Worm (Caenorhabditis elegans) whole organism, L1 larva: ENCODE data around the gene ceh-16.
A peak's percentile ranks its signal among the peaks of the same experiment; 100 is the strongest.

Experiments
- C04F5.9 ChIP-seq: sonication (generic microtip); optimal IDR thresholded peaks from 2 replicates; lab custom pipeline; 2016; ENCODE audit warnings: missing genetic modification characterization, missing compliant biosample characterization
- mdl-1 ChIP-seq, 2 experiments: fragments of 150-350 bp; optimal IDR thresholded peaks; 2 replicates each; lab custom pipeline; 2014 to 2017; ENCODE audit warnings: missing biosample characterization in 2 of 2, missing genetic modification characterization in 2 of 2, inconsistent platforms in 1 of 2

- TF ChIP-seq C04F5.9 (peak; percentile 71), mdl-1 (tag; optimal IDR thresholded peaks at IDR 0.05; lab: Kevin White, UChicago) (peak in 1 of 2 experiments; percentile 95)
Observed at ce11 chrIII:8658367-8658761, 35.8 kb downstream of the ceh-16 start.
